Worm (Caenorhabditis elegans): ENCODE results near the gene R12B2.2.
A peak's percentile ranks its signal among the peaks of the same experiment; 100 is the strongest.

Gene R12B2.2

DNA sequence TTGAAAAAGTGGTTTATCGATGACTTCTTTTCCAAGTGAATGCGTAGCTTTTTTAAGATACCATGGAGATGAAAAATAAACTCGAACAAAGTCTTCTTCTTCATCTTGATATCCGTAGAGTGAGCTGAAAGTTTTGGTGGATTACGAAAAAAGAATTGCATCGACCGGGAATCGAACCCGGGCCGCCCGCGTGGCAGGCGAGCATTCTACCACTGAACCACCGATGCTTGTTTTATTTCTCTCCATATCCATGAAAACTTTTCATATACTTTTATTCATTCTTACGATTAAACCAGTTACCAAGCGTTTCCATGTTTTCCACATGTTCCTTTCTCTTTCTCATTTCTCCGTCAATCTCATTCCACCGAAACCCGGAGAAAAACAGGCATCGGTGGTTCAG is 24.7 kb upstream of the R12B2.2 start (continued):
- TF ChIP-seq nhr-102 (tag; optimal IDR thresholded peaks at IDR 0.05), result no peak
- no peak for TF ChIP-seq unc-130 (GFP tag; optimal IDR thresholded peaks at IDR 0.05)
- TF ChIP-seq daf-12 (tag; optimal IDR thresholded peaks at IDR 0.05), result no peak
- TF ChIP-seq lin-13 (GFP tag; optimal IDR thresholded peaks at IDR 0.05), result no peak
- no peak for TF ChIP-seq tag-97 (GFP tag; IDR thresholded peaks at IDR 0.05)
- no peak for TF ChIP-seq tra-1 (GFP tag; IDR thresholded peaks at IDR 0.05)
- TF ChIP-seq nhr-48 (tag; optimal IDR thresholded peaks at IDR 0.05), result no peak
- no peak for TF ChIP-seq set-16 (GFP tag; IDR thresholded peaks at IDR 0.05)
- no peak for TF ChIP-seq ceh-32 (tag; optimal IDR thresholded peaks at IDR 0.05; ENCODE audit: poor library complexity)
- TF ChIP-seq mes-2 (tag; optimal IDR thresholded peaks at IDR 0.05; ENCODE audit: poor library complexity, severe bottlenecking), result no peak
- TF ChIP-seq dpl-1 (GFP tag; optimal IDR thresholded peaks at IDR 0.05), result no peak
- no peak for TF ChIP-seq nhr-25 (tag; optimal IDR thresholded peaks at IDR 0.05; ENCODE audit: borderline replicate concordance, insufficient read depth)
- no peak for TF ChIP-seq lin-1 (GFP tag; IDR thresholded peaks at IDR 0.05)
- TF ChIP-seq ama-1 (optimal IDR thresholded peaks at IDR 0.05), result no peak
- TF ChIP-seq arid-1 (GFP tag; conservative IDR thresholded peaks at IDR 0.05), result peak; percentile 78
- TF ChIP-seq madf-5 (GFP tag; IDR thresholded peaks at IDR 0.05), result peak in 1 of 2 experiments; percentile 76; a peak in 1 of 4 replicates
- no peak for TF ChIP-seq fkh-10 (GFP tag; optimal IDR thresholded peaks at IDR 0.05)
- 0 out of 2 replicates have a peak, but pooled peaks have one; percentile 69 for TF ChIP-seq F26F4.8 (GFP tag; conservative IDR thresholded peaks at IDR 0.05)
- TF ChIP-seq php-3 (GFP tag; IDR thresholded peaks at IDR 0.05), result no peak
- TF ChIP-seq duxl-1 (tag; optimal IDR thresholded peaks at IDR 0.05; ENCODE audit: poor library complexity), result no peak

- 0 out of 2 replicates have a peak, but pooled peaks have one; percentile 36 for TF ChIP-seq ceh-44 (GFP tag; IDR thresholded peaks at IDR 0.05)
- peak; percentile 56 for TF ChIP-seq vab-7 (GFP tag; IDR thresholded peaks at IDR 0.05)
- peak; percentile 97 for TF ChIP-seq Y48G9A.11 (GFP tag; IDR thresholded peaks at IDR 0.05)
- TF ChIP-seq set-16 (GFP tag; IDR thresholded peaks at IDR 0.05), result peak; percentile 65
- peak; percentile 46; the same call in 1 of the 2 replicates for TF ChIP-seq egl-43 (GFP tag; IDR thresholded peaks at IDR 0.05)
Observed at ce11 chrIII:5783803-5784406, 22.9 kb upstream of the R12B2.2 start.

DNA sequence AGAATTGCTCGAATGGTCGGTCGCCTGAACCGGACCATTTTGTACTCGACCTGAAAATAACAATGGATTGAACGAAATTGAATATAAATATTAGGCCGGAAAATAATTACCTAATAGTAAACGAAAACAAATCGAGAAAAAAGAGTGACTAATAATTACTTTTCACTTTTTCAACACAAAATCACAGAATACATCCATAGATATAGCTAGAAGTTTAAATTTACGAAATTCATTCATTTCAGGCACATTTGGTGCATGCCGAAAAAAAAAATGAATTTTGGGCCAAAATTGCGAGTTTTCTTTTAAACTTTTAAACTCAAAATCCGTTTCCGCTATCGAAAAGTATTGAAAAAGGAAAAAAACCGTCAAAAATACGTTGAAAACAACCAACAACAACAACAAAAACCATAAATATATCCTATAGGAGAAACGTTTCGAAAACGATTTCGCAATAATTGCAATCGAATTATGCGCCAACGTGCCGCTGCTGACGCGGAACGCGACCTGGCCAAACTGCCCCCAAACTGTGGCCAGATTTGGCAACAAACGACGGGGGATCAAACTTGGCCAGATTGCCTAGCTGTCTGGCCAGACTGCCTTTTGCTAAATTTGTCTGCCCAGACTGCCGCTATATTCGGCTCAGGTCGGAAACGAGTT is 21.4 kb upstream of the R12B2.2 start, which contains the start of gene Y37B11A.3:
Gene Y37B11A.3 (minus strand): TSS at position 51 of the 657 bp plus-strand sequence.
- no peak for TF ChIP-seq ZK337.2 (GFP tag; IDR thresholded peaks at IDR 0.05)
- TF ChIP-seq duxl-1 (tag; optimal IDR thresholded peaks at IDR 0.05; ENCODE audit: poor library complexity), result peak; percentile 39
- no peak for TF ChIP-seq daf-12 (tag; optimal IDR thresholded peaks at IDR 0.05)
- peak; percentile 21 for TF ChIP-seq F37D6.2 (tag; optimal IDR thresholded peaks at IDR 0.05)
- TF ChIP-seq Y48G9A.11 (GFP tag; IDR thresholded peaks at IDR 0.05), result no peak; the same call in 1 of the 2 replicates
- TF ChIP-seq nhr-48 (tag; optimal IDR thresholded peaks at IDR 0.05), result peak; percentile 33
- TF ChIP-seq vab-7 (GFP tag; IDR thresholded peaks at IDR 0.05), result peak; percentile 19; the same call in 1 of the 2 replicates
- TF ChIP-seq egl-43 (GFP tag; IDR thresholded peaks at IDR 0.05), result no peak; the same call in 1 of the 2 replicates
- peak; percentile 73 for TF ChIP-seq dve-1 (tag; optimal IDR thresholded peaks at IDR 0.05; ENCODE audit: insufficient read depth)
- TF ChIP-seq ztf-11 (tag; optimal IDR thresholded peaks at IDR 0.05), result no peak
- no peak for TF ChIP-seq lin-39 (tag; optimal IDR thresholded peaks at IDR 0.05)
- TF ChIP-seq mep-1 (tag; optimal IDR thresholded peaks at IDR 0.05), result peak; percentile 76
- peak; percentile 18 for TF ChIP-seq nhr-11 (tag; optimal IDR thresholded peaks at IDR 0.05)
- peak; percentile 56 for TF ChIP-seq lin-13 (GFP tag; optimal IDR thresholded peaks at IDR 0.05)
- peak; percentile 75 for TF ChIP-seq dpl-1 (GFP tag; optimal IDR thresholded peaks at IDR 0.05)
- TF ChIP-seq mxl-2 (GFP tag; conservative IDR thresholded peaks at IDR 0.05), result no peak
- TF ChIP-seq tag-97 (GFP tag; IDR thresholded peaks at IDR 0.05), result no peak
- TF ChIP-seq hif-1 (tag; optimal IDR thresholded peaks at IDR 0.05), result peak in 1 of 2 experiments; percentile 45
- TF ChIP-seq daf-16 (GFP tag; optimal IDR thresholded peaks at IDR 0.05), result no peak
- no peak for TF ChIP-seq daf-16 (tag; optimal IDR thresholded peaks at IDR 0.05)
- no peak for TF ChIP-seq attf-4 (tag; optimal IDR thresholded peaks at IDR 0.05)
- no peak for TF ChIP-seq ztf-7 (tag; optimal IDR thresholded peaks at IDR 0.05)
- TF ChIP-seq zag-1 (tag; optimal IDR thresholded peaks at IDR 0.05), result no peak
- TF ChIP-seq aha-1 (tag), result peak; percentile 98
- peak; percentile 39 for TF ChIP-seq nhr-77 (tag; optimal IDR thresholded peaks at IDR 0.05)
- TF ChIP-seq egl-27 (tag; optimal IDR thresholded peaks at IDR 0.05), result no peak
- TF ChIP-seq rbr-2 (tag; optimal IDR thresholded peaks at IDR 0.05), result peak; percentile 65
- no peak for TF ChIP-seq lin-38 (GFP tag; IDR thresholded peaks at IDR 0.05)
- peak; percentile 84 for TF ChIP-seq mes-2 (tag; optimal IDR thresholded peaks at IDR 0.05; ENCODE audit: poor library complexity, severe bottlenecking)
- no peak for TF ChIP-seq lim-7 (GFP tag; IDR thresholded peaks at IDR 0.05)

Measured in whole organism, L4 larva.